Fruit fly (Drosophila melanogaster) whole organism, embryonic: Measurements from ENCODE around the gene CG14787.

Experiments used
- Adf1 ChIP-seq: fragments of 200-800 bp; sonication (Bioruptor generic); IDR thresholded peaks from 2 replicates; pipeline ENCODE4 v1.3.6; 2022; ENCODE audit warnings: missing biosample characterization, missing genetic modification characterization
- B-H2 ChIP-seq: fragments of 200-800 bp; sonication (Bioruptor generic); optimal IDR thresholded peaks from 2 replicates; lab custom pipeline; 2018; ENCODE audit warnings: missing biosample characterization, mild to moderate bottlenecking, missing genetic modification characterization
- CG12071 ChIP-seq: fragments of 200-800 bp; sonication (Bioruptor generic); optimal IDR thresholded peaks from 3 replicates; lab custom pipeline; 2018; ENCODE audit warnings: missing biosample characterization, mild to moderate bottlenecking, missing genetic modification characterization
- CG12155 ChIP-seq: fragments of 200-800 bp; sonication (Bioruptor generic); optimal IDR thresholded peaks from 3 replicates; lab custom pipeline; 2016; ENCODE audit warnings: missing biosample characterization, missing genetic modification characterization
- CG12236 ChIP-seq: fragments of 200-800 bp; sonication (Bioruptor generic); optimal IDR thresholded peaks from 2 replicates; lab custom pipeline; 2016; ENCODE audit warnings: missing biosample characterization, missing genetic modification characterization
- CG13123 ChIP-seq: fragments of 200-800 bp; sonication (Bioruptor generic); optimal IDR thresholded peaks from 2 replicates; lab custom pipeline; 2016; ENCODE audit warnings: missing biosample characterization, missing genetic modification characterization
- CG13424 ChIP-seq: fragments of 200-800 bp; sonication (Bioruptor generic); optimal IDR thresholded peaks from 2 replicates; lab custom pipeline; 2019; ENCODE audit warnings: missing biosample characterization, mild to moderate bottlenecking, missing genetic modification characterization, moderate library complexity
- CG14860 ChIP-seq: fragments of 200-800 bp; sonication (Bioruptor generic); IDR thresholded peaks from 3 replicates; pipeline ENCODE4 v1.3.6; 2022; ENCODE audit warnings: missing biosample characterization, missing genetic modification characterization; ENCODE audit not compliant: partially characterized antibody
- CG15601 ChIP-seq: fragments of 200-800 bp; sonication (Bioruptor generic); optimal IDR thresholded peaks from 3 replicates; lab custom pipeline; 2019; ENCODE audit warnings: missing biosample characterization, mild to moderate bottlenecking, missing genetic modification characterization, moderate library complexity
- CG1832 ChIP-seq: fragments of 200-800 bp; sonication (Bioruptor generic); optimal IDR thresholded peaks from 2 replicates; lab custom pipeline; 2017; ENCODE audit warnings: missing biosample characterization, mild to moderate bottlenecking, missing genetic modification characterization, inconsistent platforms
- CG2678 ChIP-seq: fragments of 200-800 bp; sonication (Bioruptor generic); optimal IDR thresholded peaks from 3 replicates; lab custom pipeline; 2019; ENCODE audit warnings: missing biosample characterization, mild to moderate bottlenecking, missing genetic modification characterization, moderate library complexity
- CG3995 ChIP-seq: fragments of 200-800 bp; sonication (Bioruptor generic); optimal IDR thresholded peaks from 3 replicates; lab custom pipeline; 2016; ENCODE audit warnings: missing biosample characterization, missing genetic modification characterization
- CG4404 ChIP-seq: fragments of 200-800 bp; sonication (Bioruptor generic); IDR thresholded peaks from 2 replicates; pipeline ENCODE4 v1.3.6; 2022; ENCODE audit warnings: missing biosample characterization, missing genetic modification characterization
- CG4707 ChIP-seq: fragments of 200-800 bp; sonication (Bioruptor generic); optimal IDR thresholded peaks from 2 replicates; lab custom pipeline; 2018; ENCODE audit warnings: missing biosample characterization, mild to moderate bottlenecking, missing genetic modification characterization, moderate library complexity
- CG6854 ChIP-seq: fragments of 200-800 bp; sonication (Bioruptor generic); optimal IDR thresholded peaks from 3 replicates; lab custom pipeline; 2017; ENCODE audit warnings: missing biosample characterization, mild to moderate bottlenecking, missing genetic modification characterization
- CG7928 ChIP-seq: fragments of 200-800 bp; sonication (Bioruptor generic); optimal IDR thresholded peaks from 2 replicates; lab custom pipeline; 2017; ENCODE audit warnings: missing biosample characterization, mild to moderate bottlenecking, missing genetic modification characterization
- CG8944 ChIP-seq: fragments of 200-800 bp; sonication (Bioruptor generic); optimal IDR thresholded peaks from 3 replicates; lab custom pipeline; 2016; ENCODE audit warnings: missing biosample characterization, missing genetic modification characterization
- CG9609 ChIP-seq: fragments of 200-800 bp; sonication (Bioruptor generic); optimal IDR thresholded peaks from 3 replicates; lab custom pipeline; 2016; ENCODE audit warnings: missing biosample characterization, missing genetic modification characterization
- CG9817 ChIP-seq: fragments of 200-800 bp; sonication (Bioruptor generic); optimal IDR thresholded peaks from 2 replicates; lab custom pipeline; 2018; ENCODE audit warnings: missing biosample characterization, mild to moderate bottlenecking, missing genetic modification characterization, moderate library complexity
- Deaf1 ChIP-seq: fragments of 200-800 bp; optimal IDR thresholded peaks from 3 replicates; lab custom pipeline; 2019; ENCODE audit warnings: missing biosample characterization, mild to moderate bottlenecking, missing genetic modification characterization, moderate library complexity
- Drgx ChIP-seq: fragments of 200-800 bp; sonication (Bioruptor generic); IDR thresholded peaks from 2 replicates; pipeline ENCODE4 v1.3.6; 2022; ENCODE audit warnings: missing biosample characterization, missing genetic modification characterization
- Ets65A ChIP-seq: fragments of 200-800 bp; sonication (Bioruptor generic); peaks from one replicate; lab custom pipeline; 2016; ENCODE audit warnings: missing biosample characterization, missing genetic modification characterization
- HHEX ChIP-seq: fragments of 200-800 bp; sonication (Bioruptor generic); optimal IDR thresholded peaks from 3 replicates; lab custom pipeline; 2017; ENCODE audit warnings: missing biosample characterization, mild to moderate bottlenecking, missing genetic modification characterization, missing genetic modification reagents
- Med ChIP-seq: fragments of 200-800 bp; sonication (Bioruptor generic); peaks from one replicate; lab custom pipeline; 2016; ENCODE audit warnings: missing biosample characterization, missing genetic modification characterization, mild to moderate bottlenecking, inconsistent platforms, moderate library complexity
- Neu2 ChIP-seq: fragments of 200-800 bp; sonication (Bioruptor generic); optimal IDR thresholded peaks from 3 replicates; lab custom pipeline; 2016; ENCODE audit warnings: missing biosample characterization, missing genetic modification characterization, borderline replicate concordance
- Nf-YC ChIP-seq: fragments of 200-800 bp; optimal IDR thresholded peaks from 3 replicates; lab custom pipeline; 2019; ENCODE audit warnings: missing biosample characterization, mild to moderate bottlenecking, missing genetic modification characterization, moderate library complexity
- Pdp1 ChIP-seq, 2 experiments: fragments of 200-800 bp; sonication (Bioruptor generic); optimal IDR thresholded peaks; 3 replicates each; lab custom pipeline; 2016; ENCODE audit warnings: missing biosample characterization in 2 of 2, missing genetic modification characterization in 2 of 2, mild to moderate bottlenecking in 1 of 2, moderate library complexity in 1 of 2
- Trl ChIP-seq, 3 experiments: fragments of >200 bp in 2 of 3; fragments of 200-800 bp in 1 of 3; sonication (Bioruptor generic) in 1 of 3; optimal IDR thresholded peaks; 2 replicates in 1 of 3; 3 replicates in 2 of 3; lab custom pipeline; 2016 to 2017; ENCODE audit warnings: missing biosample characterization in 1 of 3, missing genetic modification characterization in 1 of 3
- YL-1 ChIP-seq: fragments of 200-800 bp; sonication (Bioruptor generic); optimal IDR thresholded peaks from 3 replicates; lab custom pipeline; 2017; ENCODE audit warnings: missing biosample characterization, mild to moderate bottlenecking, missing genetic modification characterization
- ci ChIP-seq: fragments of 200-800 bp; sonication (Bioruptor generic); IDR thresholded peaks from 3 replicates; pipeline ENCODE4 v1.3.6; 2022; ENCODE audit warnings: missing biosample characterization, missing genetic modification characterization
- crol ChIP-seq: fragments of 200-800 bp; sonication (Bioruptor generic); IDR thresholded peaks from 2 replicates; pipeline ENCODE4 v1.3.6; 2022; ENCODE audit warnings: missing biosample characterization, missing genetic modification characterization
- dimm ChIP-seq: fragments of 200-800 bp; sonication (Bioruptor generic); IDR thresholded peaks from 2 replicates; pipeline ENCODE4 v1.3.6; 2022; ENCODE audit warnings: missing biosample characterization, missing genetic modification characterization
- ewg ChIP-seq: fragments of 200-800 bp; sonication (Bioruptor generic); optimal IDR thresholded peaks from 3 replicates; lab custom pipeline; 2017; ENCODE audit warnings: mild to moderate bottlenecking, missing biosample characterization, missing genetic modification reagents, missing genetic modification characterization
- grau ChIP-seq: fragments of 200-800 bp; optimal IDR thresholded peaks from 3 replicates; lab custom pipeline; 2019; ENCODE audit warnings: missing biosample characterization, mild to moderate bottlenecking, missing genetic modification characterization, moderate library complexity
- ind ChIP-seq: fragments of 200-800 bp; sonication (Bioruptor generic); optimal IDR thresholded peaks from 3 replicates; lab custom pipeline; 2016; ENCODE audit warnings: missing biosample characterization, missing genetic modification characterization
- nom ChIP-seq: fragments of 200-800 bp; sonication (Bioruptor generic); optimal IDR thresholded peaks from 2 replicates; lab custom pipeline; 2017; ENCODE audit warnings: missing biosample characterization, missing genetic modification characterization, mild to moderate bottlenecking, moderate library complexity, missing genetic modification reagents
- pzg ChIP-seq: fragments of 200-800 bp; sonication (Bioruptor generic); optimal IDR thresholded peaks from 3 replicates; lab custom pipeline; 2018; ENCODE audit warnings: missing biosample characterization, mild to moderate bottlenecking, missing genetic modification characterization, moderate library complexity
- row ChIP-seq: fragments of 200-800 bp; sonication (Bioruptor generic); IDR thresholded peaks from 3 replicates; pipeline ENCODE4 v1.3.6; 2022; ENCODE audit warnings: missing biosample characterization, missing genetic modification characterization
- scrt ChIP-seq: fragments of 200-800 bp; sonication (Bioruptor generic); optimal IDR thresholded peaks from 2 replicates; lab custom pipeline; 2018; ENCODE audit warnings: missing biosample characterization, mild to moderate bottlenecking, missing genetic modification characterization, moderate library complexity
- sug ChIP-seq: fragments of 200-800 bp; optimal IDR thresholded peaks from 2 replicates; lab custom pipeline; 2019; ENCODE audit warnings: missing biosample characterization, mild to moderate bottlenecking, missing genetic modification characterization, moderate library complexity

The CG14787 gene

dm6 chrX:1461544-1461943, at the start of gene CG14787:
Gene CG14787 (minus strand): TSS chrX:1461676.
- TF ChIP-seq CG14860 (GFP tag; lab: Robert Waterston, UW) (no peak), CG13123 (GFP tag; lab: Kevin White, UChicago) (no peak), nom (GFP tag; lab: Kevin White, UChicago) (peak; percentile 58), CG7928 (GFP tag; lab: Kevin White, UChicago) (no peak), CG4404 (GFP tag; lab: Robert Waterston, UW) (no peak), CG12071 (GFP tag; lab: Kevin White, UChicago) (no peak), dimm (GFP tag; lab: Robert Waterston, UW) (no peak), YL-1 (GFP tag; lab: Kevin White, UChicago) (no peak), Drgx (GFP tag; lab: Robert Waterston, UW) (0 out of 2 replicates have a peak, but pooled peaks have one; percentile 37), Pdp1 (GFP tag; optimal IDR thresholded peaks at IDR 0.05; lab: Kevin White, UChicago) (peak in 1 of 2 experiments; percentile 52), CG9609 (GFP tag; lab: Kevin White, UChicago) (no peak)

dm6 chrX:1508241-1508823, 46.9 kb upstream of the CG14787 start:
- TF ChIP-seq CG12155, result no peak
- peak; percentile 14 for TF ChIP-seq B-H2
- TF ChIP-seq CG13424 (tag; lab: Kevin White, UChicago), result peak; percentile 4
- no peak for TF ChIP-seq CG1832 (GFP tag; lab: Kevin White, UChicago)
- TF ChIP-seq ind, result no peak
- peak; percentile 37 for TF ChIP-seq Med (GFP tag; lab: Kevin White, UChicago)
- TF ChIP-seq sug, result peak; percentile 25
- TF ChIP-seq pzg (GFP tag; lab: Kevin White, UChicago), result peak; percentile 6
- TF ChIP-seq ewg (GFP tag; lab: Kevin White, UChicago), result peak; percentile 92
- peak; percentile 19 for TF ChIP-seq Nf-YC (tag; lab: Kevin White, UChicago)
- peak; percentile 19; the same call in 1 of the 2 replicates for TF ChIP-seq crol (GFP tag; lab: Robert Waterston, UW)
- peak; percentile 33 for TF ChIP-seq CG2678
- peak; percentile 97 for TF ChIP-seq scrt
- TF ChIP-seq CG12236 (GFP tag; lab: Kevin White, UChicago), result no peak
- TF ChIP-seq CG9817, result peak; percentile 11
- peak; percentile 22 for TF ChIP-seq CG3995 (GFP tag; lab: Kevin White, UChicago)
- TF ChIP-seq row (GFP tag; lab: Robert Waterston, UW), result peak; percentile 29; the same call in 1 of the 3 replicates
- TF ChIP-seq Ets65A (GFP tag; lab: Kevin White, UChicago), result peak; percentile 6
- peak in 1 of 2 experiments; percentile 6 for TF ChIP-seq Trl (optimal IDR thresholded peaks at IDR 0.05; lab: Kevin White, UChicago)
- no peak for TF ChIP-seq Trl (GFP tag; optimal IDR thresholded peaks at IDR 0.05; lab: Kevin White, UChicago)
- TF ChIP-seq CG15601 (tag; lab: Kevin White, UChicago), result no peak
- TF ChIP-seq CG8944 (GFP tag; lab: Kevin White, UChicago), result no peak

- TF ChIP-seq CG3995 (GFP tag; lab: Kevin White, UChicago), result no peak
- TF ChIP-seq Deaf1, result peak; percentile 97
- TF ChIP-seq Adf1, result peak; percentile 7; the same call in 1 of the 2 replicates
- no peak for TF ChIP-seq CG6854 (GFP tag; lab: Kevin White, UChicago)
- no peak for TF ChIP-seq grau (tag; lab: Kevin White, UChicago)
- no peak for TF ChIP-seq Neu2
- TF ChIP-seq ci (GFP tag; lab: Robert Waterston, UW), result no peak
- no peak for TF ChIP-seq CG4707 (GFP tag; lab: Kevin White, UChicago)
- TF ChIP-seq HHEX, result no peak
- peak in 1 of 2 experiments; percentile 33 for TF ChIP-seq Trl (optimal IDR thresholded peaks at IDR 0.05; lab: Kevin White, UChicago)
- no peak for TF ChIP-seq Trl (GFP tag; optimal IDR thresholded peaks at IDR 0.05; lab: Kevin White, UChicago)
- peak; percentile 75 for TF ChIP-seq crol (GFP tag; lab: Robert Waterston, UW)
- TF ChIP-seq YL-1 (GFP tag; lab: Kevin White, UChicago), result no peak
These were observed 46.3 kb upstream of the CG14787 start, which contains the start of gene Nmdar2 for dm6 chrX:1507751-1508150. Gene Nmdar2 (minus strand): TSS chrX:1507809.
